Worm (Caenorhabditis elegans) whole organism, mixed stage, embryonic: ENCODE measurements around the gene mtch-1.

Experiments used
- lin-13 ChIP-seq: fragments of 150-350 bp; optimal IDR thresholded peaks from 2 replicates; lab custom pipeline; 2014; ENCODE audit warnings: missing biosample characterization, missing genetic modification characterization
- nhr-237 ChIP-seq: fragments of 150-350 bp; optimal IDR thresholded peaks from 2 replicates; lab custom pipeline; 2014; ENCODE audit warnings: missing biosample characterization, missing genetic modification characterization
- nhr-76 ChIP-seq: sonication (generic microtip); optimal IDR thresholded peaks from 2 replicates; lab custom pipeline; 2017; ENCODE audit warnings: missing biosample characterization, missing genetic modification characterization
- pha-4 ChIP-seq: fragments of 150-350 bp; optimal IDR thresholded peaks from 2 replicates; lab custom pipeline; 2018; ENCODE audit warnings: missing biosample characterization, missing genetic modification reagents, missing genetic modification characterization
- sem-2 ChIP-seq: fragments of 200-800 bp; sonication (Bioruptor generic); optimal IDR thresholded peaks from 2 replicates; lab custom pipeline; 2018; ENCODE audit warnings: mild to moderate bottlenecking, missing genetic modification characterization, missing compliant biosample characterization
- sptf-1 ChIP-seq: sonication (generic microtip); optimal IDR thresholded peaks from 2 replicates; lab custom pipeline; 2017; ENCODE audit warnings: mild to moderate bottlenecking, missing genetic modification characterization, moderate library complexity, missing compliant biosample characterization
- unc-62 ChIP-seq: fragments of 150-350 bp; optimal IDR thresholded peaks from 2 replicates; lab custom pipeline; 2014; ENCODE audit warnings: missing biosample characterization, missing genetic modification reagents, missing genetic modification characterization

- TF ChIP-seq sem-2 (GFP tag; lab: Kevin White, UChicago) (no peak), pha-4 (no peak), unc-62 (GFP tag; lab: Kevin White, UChicago) (no peak), nhr-76 (no peak), nhr-237 (no peak), sptf-1 (tag; lab: Kevin White, UChicago) (no peak), lin-13 (tag; lab: Kevin White, UChicago) (no peak)
Observed at ce11 chrII:7393922-7394689, 20.1 kb upstream of the mtch-1 start.
